Fruit fly (Drosophila melanogaster) whole organism, adult: Measurements from ENCODE around the gene CG31344.
A peak's percentile ranks its signal among the peaks of the same experiment; 100 is the strongest.

Source experiments
- CG11617 ChIP-seq: fragments of 200-800 bp; sonication (Bioruptor generic); optimal IDR thresholded peaks from 2 replicates; lab custom pipeline; 2017; ENCODE audit warnings: mild to moderate bottlenecking, missing biosample characterization, missing genetic modification reagents, missing genetic modification characterization
- CG12768 ChIP-seq: fragments of 200-800 bp; sonication (Bioruptor generic); optimal IDR thresholded peaks from 2 replicates; lab custom pipeline; 2017; ENCODE audit warnings: missing biosample characterization, missing genetic modification characterization, mild to moderate bottlenecking, moderate library complexity, missing genetic modification reagents
- CG1620 ChIP-seq: fragments of 200-800 bp; sonication (Bioruptor generic); optimal IDR thresholded peaks from 2 replicates; lab custom pipeline; 2016; ENCODE audit warnings: missing biosample characterization, missing genetic modification characterization
- CG7101 ChIP-seq: fragments of 200-800 bp; sonication (Bioruptor generic); optimal IDR thresholded peaks from 2 replicates; lab custom pipeline; 2018; ENCODE audit warnings: missing biosample characterization, mild to moderate bottlenecking, missing genetic modification characterization, moderate library complexity
- Clk ChIP-seq: fragments of 200-800 bp; sonication (Bioruptor generic); optimal IDR thresholded peaks from 2 replicates; lab custom pipeline; 2017; ENCODE audit warnings: missing biosample characterization, missing genetic modification characterization
- Hr96 ChIP-seq: fragments of 200-800 bp; sonication (Bioruptor generic); optimal IDR thresholded peaks from 2 replicates; lab custom pipeline; 2016; ENCODE audit warnings: missing biosample characterization, missing genetic modification characterization
- bab1 ChIP-seq: fragments of 200-800 bp; sonication (Bioruptor generic); optimal IDR thresholded peaks from 3 replicates; lab custom pipeline; 2019; ENCODE audit warnings: missing biosample characterization, mild to moderate bottlenecking, missing genetic modification characterization, moderate library complexity
- cic ChIP-seq: fragments of 200-800 bp; sonication (Bioruptor generic); optimal IDR thresholded peaks from 2 replicates; lab custom pipeline; 2017; ENCODE audit warnings: missing biosample characterization, mild to moderate bottlenecking, missing genetic modification characterization, moderate library complexity
- cnc ChIP-seq, 2 experiments: fragments of >200 bp; optimal IDR thresholded peaks; 2 replicates each; lab custom pipeline; 2017
- kay ChIP-seq: fragments of 200-800 bp; sonication (Bioruptor generic); peaks from one replicate; lab custom pipeline; 2016; ENCODE audit warnings: missing biosample characterization, missing genetic modification characterization, borderline replicate concordance
- ovo ChIP-seq: fragments of 200-800 bp; sonication (Bioruptor generic); optimal IDR thresholded peaks from 2 replicates; lab custom pipeline; 2016; ENCODE audit warnings: missing biosample characterization, missing genetic modification characterization
- tj ChIP-seq: fragments of 200-800 bp; sonication (Bioruptor generic); optimal IDR thresholded peaks from 3 replicates; lab custom pipeline; 2017; ENCODE audit warnings: missing biosample characterization, mild to moderate bottlenecking, missing genetic modification characterization, moderate library complexity
- toe ChIP-seq: fragments of 200-800 bp; sonication (Bioruptor generic); optimal IDR thresholded peaks from 2 replicates; lab custom pipeline; 2016; ENCODE audit warnings: missing biosample characterization, missing genetic modification characterization

DNA sequence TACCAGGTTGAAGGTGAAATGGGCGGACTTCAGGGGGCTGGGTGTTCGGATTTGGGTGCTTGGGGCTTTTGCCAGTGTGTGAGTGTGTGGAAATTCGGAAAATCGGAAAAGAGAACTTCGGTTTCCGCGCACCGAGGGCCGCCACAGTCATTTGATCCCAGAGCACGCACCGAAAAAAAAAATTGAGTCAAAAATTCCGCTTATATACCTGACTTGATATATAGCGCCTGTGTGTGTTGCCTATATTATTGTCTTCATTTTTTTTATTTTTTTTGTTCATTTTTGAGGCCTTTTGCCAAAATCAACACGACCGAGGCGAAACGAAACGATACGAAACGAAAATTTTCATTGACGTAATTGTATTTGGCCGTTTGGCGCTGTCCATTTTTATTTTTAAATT lies 47.9 kb downstream of the CG31344 start:
- TF ChIP-seq cic (GFP tag; lab: Kevin White, UChicago) (no peak), CG12768 (GFP tag; lab: Kevin White, UChicago) (no peak), kay (peak; percentile 81), CG1620 (GFP tag; lab: Kevin White, UChicago) (no peak), cnc (optimal IDR thresholded peaks at IDR 0.05; lab: Kevin White, UChicago) (no peak), ovo (GFP tag; lab: Kevin White, UChicago) (no peak), CG11617 (GFP tag; lab: Kevin White, UChicago) (no peak), tj (GFP tag; lab: Kevin White, UChicago) (no peak), CG7101 (tag; lab: Kevin White, UChicago) (no peak), bab1 (no peak), toe (GFP tag; lab: Kevin White, UChicago) (no peak), Hr96 (GFP tag; lab: Kevin White, UChicago) (no peak), Clk (GFP tag; lab: Kevin White, UChicago) (no peak)
